Worm (Caenorhabditis elegans): ENCODE data around the gene M6.11.

DNA sequence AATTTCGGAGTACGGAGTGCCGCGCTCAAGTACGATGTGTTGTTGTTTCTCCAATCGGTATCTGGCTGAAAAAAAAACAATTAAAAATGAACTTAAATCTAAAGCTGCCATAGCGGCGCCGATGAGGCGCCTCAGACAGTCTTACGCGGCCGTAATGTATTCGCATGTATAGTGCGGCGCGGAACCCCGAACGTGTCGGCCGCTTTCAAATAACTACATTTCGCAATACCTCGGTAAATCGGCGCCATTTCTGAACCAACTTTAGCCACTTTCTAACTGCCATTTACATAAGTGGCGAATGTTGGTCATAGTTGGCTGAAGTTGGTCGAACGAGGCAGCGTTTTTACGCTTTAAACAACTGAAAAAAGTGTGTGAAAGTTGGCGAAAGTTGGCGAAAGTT, 28.6 kb downstream of the M6.11 start:
- TF ChIP-seq nhr-76 (tag; optimal IDR thresholded peaks at IDR 0.05): no peak
- TF ChIP-seq nhr-237 (tag; optimal IDR thresholded peaks at IDR 0.05): no peak
- no peak for TF ChIP-seq jun-1 (tag; optimal IDR thresholded peaks at IDR 0.05)
- TF ChIP-seq mdl-1 (tag; optimal IDR thresholded peaks at IDR 0.05): no peak
- TF ChIP-seq unc-62 (GFP tag; optimal IDR thresholded peaks at IDR 0.05): no peak
- no peak for TF ChIP-seq nhr-11 (tag; optimal IDR thresholded peaks at IDR 0.05)
- no peak for TF ChIP-seq nhr-12 (tag; optimal IDR thresholded peaks at IDR 0.05)
- TF ChIP-seq C04F5.9 (tag; optimal IDR thresholded peaks at IDR 0.05): no peak
- no peak for TF ChIP-seq ces-1 (GFP tag; optimal IDR thresholded peaks at IDR 0.05)
- no peak for TF ChIP-seq ama-1 (optimal IDR thresholded peaks at IDR 0.05)
- peak; percentile 58 for TF ChIP-seq snpc-4 (tag; optimal IDR thresholded peaks at IDR 0.05)
- TF ChIP-seq elt-3 (tag; optimal IDR thresholded peaks at IDR 0.05): no peak
- no peak for TF ChIP-seq vab-15 (tag; optimal IDR thresholded peaks at IDR 0.05)
- TF ChIP-seq aly-2 (tag; optimal IDR thresholded peaks at IDR 0.05): no peak

Measured in whole organism, L1 larva.